Fruit fly (Drosophila melanogaster): ENCODE data around the gene CG18301.

CG18301 gene

dm6 chr2L:10531521-10531920, at the start of gene CG18301:
Gene CG18301, plus strand, starts transcription at chr2L:10531821.
- TF ChIP-seq CTCF (optimal IDR thresholded peaks at IDR 0.05) (no peak), CG8478 (optimal IDR thresholded peaks at IDR 0.05) (no peak)

dm6 chr2L:10483073-10483472, 48.5 kb upstream of the CG18301 start, which contains the start of gene Grip75:
Gene Grip75, plus strand, starts transcription at chr2L:10483295.
- no peak for TF ChIP-seq CG8478 (optimal IDR thresholded peaks at IDR 0.05)
- TF ChIP-seq CTCF (optimal IDR thresholded peaks at IDR 0.05), result no peak

- TF ChIP-seq CG8478 (optimal IDR thresholded peaks at IDR 0.05) (no peak), CTCF (optimal IDR thresholded peaks at IDR 0.05) (no peak)
Measured at dm6 chr2L:10488484-10489223, 43.0 kb upstream of the CG18301 start, which contains the start of the genes Cog4 and CG6144. Gene Cog4, minus strand, starts transcription at chr2L:10488622. Gene CG6144, plus strand, starts transcription at chr2L:10488694.

- TF ChIP-seq CG8478 (optimal IDR thresholded peaks at IDR 0.05) (no peak), CTCF (optimal IDR thresholded peaks at IDR 0.05) (no peak)
Measured at dm6 chr2L:10491354-10491753, 40.3 kb upstream of the CG18301 start, which contains the start of gene CG13144. Gene CG13144, minus strand, starts transcription at chr2L:10491454.

- TF ChIP-seq CTCF (optimal IDR thresholded peaks at IDR 0.05) (no peak), CG8478 (optimal IDR thresholded peaks at IDR 0.05) (no peak)
Measured at dm6 chr2L:10495495-10495894, 36.1 kb upstream of the CG18301 start.

- no peak for TF ChIP-seq CG8478 (optimal IDR thresholded peaks at IDR 0.05)
Measured at dm6 chr2L:10496338-10496737, 35.3 kb upstream of the CG18301 start.

dm6 chr2L:10497106-10497800, 34.4 kb upstream of the CG18301 start:
- TF ChIP-seq CG8478 (optimal IDR thresholded peaks at IDR 0.05) (no peak), CTCF (optimal IDR thresholded peaks at IDR 0.05) (no peak)

dm6 chr2L:10499608-10500007, 32.0 kb upstream of the CG18301 start:
- TF ChIP-seq CG8478 (optimal IDR thresholded peaks at IDR 0.05) (no peak), CTCF (optimal IDR thresholded peaks at IDR 0.05) (no peak)

dm6 chr2L:10500309-10500974, 31.2 kb upstream of the CG18301 start:
- TF ChIP-seq CG8478 (optimal IDR thresholded peaks at IDR 0.05) (no peak), CTCF (optimal IDR thresholded peaks at IDR 0.05) (no peak)

- TF ChIP-seq CTCF (optimal IDR thresholded peaks at IDR 0.05) (no peak), CG8478 (optimal IDR thresholded peaks at IDR 0.05) (no peak)
Measured at dm6 chr2L:10502244-10502643, 29.4 kb upstream of the CG18301 start.

- TF ChIP-seq CG8478 (optimal IDR thresholded peaks at IDR 0.05) (no peak), CTCF (optimal IDR thresholded peaks at IDR 0.05) (no peak)
Measured at dm6 chr2L:10502862-10503261, 28.8 kb upstream of the CG18301 start.

- no peak for TF ChIP-seq CG8478 (optimal IDR thresholded peaks at IDR 0.05)
- TF ChIP-seq CTCF (optimal IDR thresholded peaks at IDR 0.05), result no peak
Measured at dm6 chr2L:10503356-10503977, 28.2 kb upstream of the CG18301 start.

- TF ChIP-seq CG8478 (optimal IDR thresholded peaks at IDR 0.05), result no peak
- no peak for TF ChIP-seq CTCF (optimal IDR thresholded peaks at IDR 0.05)
Measured at dm6 chr2L:10504895-10505294, 26.7 kb upstream of the CG18301 start.

dm6 chr2L:10505345-10505744, 26.3 kb upstream of the CG18301 start:
- no peak for TF ChIP-seq CG8478 (optimal IDR thresholded peaks at IDR 0.05)
- no peak for TF ChIP-seq CTCF (optimal IDR thresholded peaks at IDR 0.05)
